Worm (Caenorhabditis elegans) whole organism, late embryonic: ENCODE data around the gene atg-3.

Experiments
- ama-1 ChIP-seq: fragments of 150-350 bp; optimal IDR thresholded peaks from 2 replicates; lab custom pipeline; 2014
- ceh-22 ChIP-seq: sonication (generic microtip); optimal IDR thresholded peaks from 2 replicates; lab custom pipeline; 2017; ENCODE audit warnings: missing biosample characterization, missing genetic modification characterization
- ceh-31 ChIP-seq: sonication (generic microtip); optimal IDR thresholded peaks from 2 replicates; lab custom pipeline; 2016; ENCODE audit warnings: missing genetic modification characterization, missing compliant biosample characterization
- pha-4 ChIP-seq: fragments of 150-350 bp; optimal IDR thresholded peaks from 2 replicates; lab custom pipeline; 2018; ENCODE audit warnings: missing biosample characterization, missing genetic modification reagents, missing genetic modification characterization

DNA sequence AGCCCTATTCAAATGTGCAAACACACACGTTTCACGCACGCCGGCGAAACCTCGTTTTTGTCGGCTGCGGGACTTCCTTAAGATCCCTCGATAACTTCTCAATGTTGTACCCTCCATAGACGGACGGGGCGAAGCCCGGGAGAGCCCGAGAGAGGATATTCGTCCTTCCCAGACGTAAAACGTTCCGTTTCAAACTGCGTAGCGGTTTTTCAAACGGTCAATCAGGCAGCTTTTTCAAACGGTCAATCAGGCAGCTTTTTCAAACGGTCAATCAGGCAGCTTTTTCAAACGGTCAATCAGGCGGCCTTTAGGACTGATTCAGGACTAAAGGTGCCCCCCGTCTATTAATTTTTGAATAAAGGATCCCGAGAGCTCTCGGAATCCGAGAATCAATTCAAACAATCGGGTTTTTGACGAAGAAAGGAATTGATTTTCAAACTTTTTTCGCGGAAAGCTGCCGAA lies 19.1 kb upstream of the atg-3 start:
- TF ChIP-seq pha-4 (tag; lab: Kevin White, UChicago) (no peak), ama-1 (no peak), ceh-31 (tag; lab: Kevin White, UChicago) (no peak), ceh-22 (no peak)
